Worm (Caenorhabditis elegans): ENCODE results near the gene C35B1.9.

DNA sequence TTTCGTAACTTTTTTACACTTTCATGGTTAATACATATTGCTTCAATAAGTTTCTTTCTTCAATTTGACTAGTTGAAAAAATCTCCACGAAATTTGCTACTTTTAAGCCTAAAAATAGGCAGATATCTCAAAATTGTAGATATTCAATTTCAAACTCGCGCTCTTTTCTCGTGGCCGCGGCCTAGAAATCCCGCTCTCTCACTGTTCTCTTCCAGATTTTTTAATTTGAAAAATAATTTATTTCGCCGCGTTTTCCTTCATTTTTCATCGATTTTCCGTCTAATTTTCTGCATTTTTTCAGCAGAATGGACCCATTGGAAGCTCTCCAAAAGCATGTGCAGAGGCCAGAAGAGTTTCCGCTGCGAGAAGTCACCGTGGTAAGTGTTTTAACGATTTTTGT is 38.5 kb downstream of the C35B1.9 start, which contains the start of gene cdc-73:
- no peak for TF ChIP-seq tbx-8 (GFP tag; optimal IDR thresholded peaks at IDR 0.05)
- no peak for TF ChIP-seq pha-4 (tag; optimal IDR thresholded peaks at IDR 0.05)
- no peak for TF ChIP-seq nhr-76 (tag; optimal IDR thresholded peaks at IDR 0.05)
- TF ChIP-seq ces-1 (GFP tag; optimal IDR thresholded peaks at IDR 0.05): peak; percentile 35
- peak; percentile 23 for TF ChIP-seq lsy-2 (tag; optimal IDR thresholded peaks at IDR 0.05)
- no peak for TF ChIP-seq lin-32 (GFP tag; optimal IDR thresholded peaks at IDR 0.05)
